Fruit fly (Drosophila melanogaster) whole organism, adult: ENCODE results near the gene Eig71Ed.

Source experiments
- CG12768 ChIP-seq: fragments of 200-800 bp; sonication (Bioruptor generic); optimal IDR thresholded peaks from 2 replicates; lab custom pipeline; 2017; ENCODE audit warnings: missing biosample characterization, missing genetic modification characterization, mild to moderate bottlenecking, moderate library complexity, missing genetic modification reagents
- CG5204 ChIP-seq: fragments of 200-800 bp; sonication (Bioruptor generic); optimal IDR thresholded peaks from 2 replicates; lab custom pipeline; 2016; ENCODE audit warnings: missing biosample characterization, missing genetic modification characterization
- CG7045 ChIP-seq: fragments of 200-800 bp; sonication (Bioruptor generic); optimal IDR thresholded peaks from 2 replicates; lab custom pipeline; 2017; ENCODE audit warnings: missing biosample characterization, mild to moderate bottlenecking, missing genetic modification characterization
- CG7101 ChIP-seq: fragments of 200-800 bp; sonication (Bioruptor generic); optimal IDR thresholded peaks from 2 replicates; lab custom pipeline; 2018; ENCODE audit warnings: missing biosample characterization, mild to moderate bottlenecking, missing genetic modification characterization, moderate library complexity
- Crg-1 ChIP-seq: fragments of 200-800 bp; sonication (Bioruptor generic); optimal IDR thresholded peaks from 2 replicates; lab custom pipeline; 2016; ENCODE audit warnings: missing biosample characterization, missing genetic modification characterization
- Mnt ChIP-seq: fragments of 200-800 bp; sonication (Bioruptor generic); optimal IDR thresholded peaks from 2 replicates; lab custom pipeline; 2016; ENCODE audit warnings: missing biosample characterization, mild to moderate bottlenecking, missing genetic modification characterization
- bab1 ChIP-seq: fragments of 200-800 bp; sonication (Bioruptor generic); optimal IDR thresholded peaks from 3 replicates; lab custom pipeline; 2019; ENCODE audit warnings: missing biosample characterization, mild to moderate bottlenecking, missing genetic modification characterization, moderate library complexity
- cic ChIP-seq: fragments of 200-800 bp; sonication (Bioruptor generic); optimal IDR thresholded peaks from 2 replicates; lab custom pipeline; 2017; ENCODE audit warnings: missing biosample characterization, mild to moderate bottlenecking, missing genetic modification characterization, moderate library complexity
- kay ChIP-seq: fragments of 200-800 bp; sonication (Bioruptor generic); peaks from one replicate; lab custom pipeline; 2016; ENCODE audit warnings: missing biosample characterization, missing genetic modification characterization, borderline replicate concordance
- ovo ChIP-seq: fragments of 200-800 bp; sonication (Bioruptor generic); optimal IDR thresholded peaks from 2 replicates; lab custom pipeline; 2016; ENCODE audit warnings: missing biosample characterization, missing genetic modification characterization
- pad ChIP-seq: fragments of 200-800 bp; sonication (Bioruptor generic); optimal IDR thresholded peaks from 3 replicates; lab custom pipeline; 2017; ENCODE audit warnings: missing biosample characterization, missing genetic modification characterization, mild to moderate bottlenecking, moderate library complexity, missing genetic modification reagents
- tj ChIP-seq: fragments of 200-800 bp; sonication (Bioruptor generic); optimal IDR thresholded peaks from 3 replicates; lab custom pipeline; 2017; ENCODE audit warnings: missing biosample characterization, mild to moderate bottlenecking, missing genetic modification characterization, moderate library complexity

dm6 chr3L:15669939-15670338, 17.6 kb downstream of the Eig71Ed start:
- TF ChIP-seq bab1 (GFP tag; lab: Kevin White, UChicago) = no peak
- no peak for TF ChIP-seq Mnt (GFP tag; lab: Kevin White, UChicago)
- no peak for TF ChIP-seq CG7101 (tag; lab: Kevin White, UChicago)
- no peak for TF ChIP-seq CG7045 (GFP tag; lab: Kevin White, UChicago)
- no peak for TF ChIP-seq pad (GFP tag; lab: Kevin White, UChicago)
- no peak for TF ChIP-seq CG12768 (GFP tag; lab: Kevin White, UChicago)
- TF ChIP-seq CG5204 (GFP tag; lab: Kevin White, UChicago) = no peak
- no peak for TF ChIP-seq tj (GFP tag; lab: Kevin White, UChicago)
- TF ChIP-seq ovo = no peak
- TF ChIP-seq cic (GFP tag; lab: Kevin White, UChicago) = no peak
- TF ChIP-seq kay (GFP tag; lab: Kevin White, UChicago) = no peak
- TF ChIP-seq Crg-1 = no peak
